Worm (Caenorhabditis elegans) whole organism, dauer: Measurements from ENCODE around the gene hlh-27.

Experiments used
- unc-62 ChIP-seq: sonication (generic microtip); optimal IDR thresholded peaks from 2 replicates; lab custom pipeline; 2017; ENCODE audit warnings: missing biosample characterization, missing genetic modification reagents, missing genetic modification characterization

The hlh-27 gene

ce11 chrII:5497541-5497940 is 42.5 kb downstream of the hlh-27 start:
- TF ChIP-seq unc-62 (GFP tag; lab: Kevin White, UChicago) = no peak

ce11 chrII:5496375-5496774 is 43.6 kb downstream of the hlh-27 start, which contains the start of gene F12A10.1:
TSS of gene F12A10.1 (plus strand) at chrII:5496540.
- TF ChIP-seq unc-62 (GFP tag; lab: Kevin White, UChicago) = no peak

- TF ChIP-seq unc-62 (GFP tag; lab: Kevin White, UChicago) = no peak
Measured at ce11 chrII:5494405-5494804, 45.6 kb downstream of the hlh-27 start, which contains the start of gene F12A10.6. TSS of gene F12A10.6 (minus strand) at chrII:5494505.
